Fruit fly (Drosophila melanogaster) S2 (cell line): Measurements from ENCODE around the gene CG11470.

Experiments
- CG8478 ChIP-seq: fragments of >200 bp; optimal IDR thresholded peaks from 2 replicates; lab custom pipeline; 2018
- CTCF ChIP-seq, 2 experiments: fragments of >200 bp; optimal IDR thresholded peaks; 2 replicates each; lab custom pipeline; 2018

- no peak for TF ChIP-seq CG8478
- no peak for TF ChIP-seq CTCF (optimal IDR thresholded peaks at IDR 0.05; lab: Kevin White, UChicago)
Measured at dm6 chr3R:29588004-29588403, 1.6 kb downstream of the CG11470 start, which contains the start of gene CG7567.
